Worm (Caenorhabditis elegans) whole organism, midembryonic: Measurements from ENCODE around the gene rde-11.

Experiments used
- cog-1 ChIP-seq: sonication (generic microtip); optimal IDR thresholded peaks from 2 replicates; lab custom pipeline; 2016; ENCODE audit warnings: missing genetic modification characterization, missing compliant biosample characterization
- tab-1 ChIP-seq: fragments of 200-800 bp; sonication (Bioruptor generic); IDR thresholded peaks from 2 replicates; pipeline ENCODE4 v1.3.6; 2022; ENCODE audit warnings: missing genetic modification characterization, missing compliant biosample characterization

ce11 chrIV:13142254-13142653, 37.3 kb downstream of the rde-11 start, which contains the start of gene spe-43:
- no peak for TF ChIP-seq tab-1 (GFP tag; lab: Robert Waterston, UW)
- TF ChIP-seq cog-1 (tag; lab: Kevin White, UChicago), result no peak
